Fruit fly (Drosophila melanogaster) whole organism, embryonic: ENCODE measurements around the gene Ttc26.

Experiments used
- B-H1 ChIP-seq: fragments of 200-800 bp; sonication (Bioruptor generic); IDR thresholded peaks from 3 replicates; pipeline ENCODE4 v1.3.6; 2022; ENCODE audit warnings: missing biosample characterization, missing genetic modification characterization
- CG11504 ChIP-seq: fragments of 200-800 bp; sonication (Bioruptor generic); optimal IDR thresholded peaks from 3 replicates; lab custom pipeline; 2019; ENCODE audit warnings: missing biosample characterization, mild to moderate bottlenecking, missing genetic modification characterization, moderate library complexity
- CG14014 ChIP-seq: fragments of 200-800 bp; sonication (Bioruptor generic); IDR thresholded peaks from 2 replicates; pipeline ENCODE4 v1.3.6; 2022; ENCODE audit warnings: missing biosample characterization, missing genetic modification characterization
- CG14441 ChIP-seq: fragments of 200-800 bp; sonication (Bioruptor generic); IDR thresholded peaks from 2 replicates; pipeline ENCODE4 v1.3.6; 2022; ENCODE audit warnings: missing biosample characterization, missing genetic modification characterization
- CG14710 ChIP-seq: fragments of 200-800 bp; sonication (Bioruptor generic); optimal IDR thresholded peaks from 3 replicates; lab custom pipeline; 2019; ENCODE audit warnings: missing biosample characterization, mild to moderate bottlenecking, missing genetic modification characterization, moderate library complexity
- CG1603 ChIP-seq: fragments of 200-800 bp; sonication (Bioruptor generic); optimal IDR thresholded peaks from 2 replicates; lab custom pipeline; 2019; ENCODE audit warnings: missing biosample characterization, mild to moderate bottlenecking, missing genetic modification characterization, moderate library complexity
- CG17328 ChIP-seq: fragments of 200-800 bp; sonication (Bioruptor generic); IDR thresholded peaks from 2 replicates; pipeline ENCODE4 v1.3.6; 2022; ENCODE audit warnings: missing biosample characterization, missing genetic modification characterization
- CG17385 ChIP-seq: fragments of 200-800 bp; sonication (Bioruptor generic); optimal IDR thresholded peaks from 3 replicates; lab custom pipeline; 2018; ENCODE audit warnings: missing biosample characterization, mild to moderate bottlenecking, missing genetic modification characterization
- CG18599 ChIP-seq: fragments of 200-800 bp; sonication (Bioruptor generic); optimal IDR thresholded peaks from 3 replicates; lab custom pipeline; 2017; ENCODE audit warnings: missing biosample characterization, missing genetic modification characterization, mild to moderate bottlenecking, moderate library complexity, missing genetic modification reagents
- CG2120 ChIP-seq: fragments of 200-800 bp; sonication (Bioruptor generic); optimal IDR thresholded peaks from 3 replicates; lab custom pipeline; 2016; ENCODE audit warnings: missing biosample characterization, missing genetic modification characterization
- CG7786 ChIP-seq: fragments of 200-800 bp; sonication (Bioruptor generic); optimal IDR thresholded peaks from 2 replicates; lab custom pipeline; 2016; ENCODE audit warnings: missing biosample characterization, missing genetic modification characterization
- CG8281 ChIP-seq: fragments of 200-800 bp; sonication (Bioruptor generic); optimal IDR thresholded peaks from 2 replicates; lab custom pipeline; 2018; ENCODE audit warnings: missing biosample characterization, mild to moderate bottlenecking, missing genetic modification characterization, moderate library complexity
- CG8388 ChIP-seq: fragments of 200-800 bp; sonication (Bioruptor generic); optimal IDR thresholded peaks from 2 replicates; lab custom pipeline; 2019; ENCODE audit warnings: missing biosample characterization, mild to moderate bottlenecking, missing genetic modification characterization, moderate library complexity
- CG9727 ChIP-seq: fragments of 200-800 bp; sonication (Bioruptor generic); optimal IDR thresholded peaks from 3 replicates; lab custom pipeline; 2017; ENCODE audit warnings: missing biosample characterization, mild to moderate bottlenecking, missing genetic modification characterization
- CoRest ChIP-seq: fragments of 200-800 bp; sonication (Bioruptor generic); optimal IDR thresholded peaks from 3 replicates; lab custom pipeline; 2018; ENCODE audit warnings: missing biosample characterization, mild to moderate bottlenecking, missing genetic modification characterization, moderate library complexity
- Dfd ChIP-seq, 2 experiments: fragments of >200 bp; optimal IDR thresholded peaks; 2 replicates each; lab custom pipeline; 2017; ENCODE audit warnings: missing biosample characterization in 2 of 2, missing genetic modification characterization in 2 of 2
- Dip3 ChIP-seq: fragments of 200-800 bp; sonication (Bioruptor generic); optimal IDR thresholded peaks from 3 replicates; lab custom pipeline; 2016; ENCODE audit warnings: missing biosample characterization, missing genetic modification characterization
- ERR ChIP-seq: fragments of 200-800 bp; sonication (Bioruptor generic); optimal IDR thresholded peaks from 2 replicates; lab custom pipeline; 2016; ENCODE audit warnings: missing biosample characterization, missing genetic modification characterization
- Fer3 ChIP-seq: fragments of 200-800 bp; sonication (Bioruptor generic); optimal IDR thresholded peaks from 2 replicates; lab custom pipeline; 2018; ENCODE audit warnings: missing biosample characterization, mild to moderate bottlenecking, missing genetic modification characterization, moderate library complexity
- Hmr ChIP-seq: fragments of 200-800 bp; sonication (Bioruptor generic); optimal IDR thresholded peaks from 3 replicates; lab custom pipeline; 2017; ENCODE audit warnings: mild to moderate bottlenecking, missing biosample characterization, missing genetic modification reagents, missing genetic modification characterization
- Hr3 ChIP-seq: fragments of 200-800 bp; sonication (Bioruptor generic); optimal IDR thresholded peaks from 3 replicates; lab custom pipeline; 2016; ENCODE audit warnings: missing biosample characterization, missing genetic modification characterization
- Hr51 ChIP-seq, 2 experiments: fragments of 200-800 bp; sonication (Bioruptor generic); optimal IDR thresholded peaks; 2 replicates in 1 of 2; 3 replicates in 1 of 2; lab custom pipeline; 2016 to 2018; ENCODE audit warnings: missing biosample characterization in 2 of 2, missing genetic modification characterization in 2 of 2, mild to moderate bottlenecking in 1 of 2, moderate library complexity in 1 of 2
- Hsf ChIP-seq: fragments of 200-800 bp; sonication (Bioruptor generic); optimal IDR thresholded peaks from 3 replicates; lab custom pipeline; 2016; ENCODE audit warnings: missing biosample characterization, missing genetic modification characterization
- Lpt ChIP-seq: fragments of >200 bp; optimal IDR thresholded peaks from 2 replicates; lab custom pipeline; 2018; ENCODE audit warnings: missing biosample characterization, missing genetic modification characterization
- Mad ChIP-seq: fragments of 200-800 bp; sonication (Bioruptor generic); optimal IDR thresholded peaks from 2 replicates; lab custom pipeline; 2016; ENCODE audit warnings: missing biosample characterization, missing genetic modification characterization
- Meics ChIP-seq: fragments of 200-800 bp; sonication (Bioruptor generic); optimal IDR thresholded peaks from 2 replicates; lab custom pipeline; 2017; ENCODE audit warnings: missing biosample characterization, mild to moderate bottlenecking, missing genetic modification characterization
- Myb ChIP-seq: fragments of 200-800 bp; sonication (Bioruptor generic); optimal IDR thresholded peaks from 2 replicates; lab custom pipeline; 2016; ENCODE audit warnings: missing biosample characterization, missing genetic modification characterization
- Oli ChIP-seq: fragments of 200-800 bp; sonication (Bioruptor generic); optimal IDR thresholded peaks from 2 replicates; lab custom pipeline; 2018; ENCODE audit warnings: missing biosample characterization, mild to moderate bottlenecking, missing genetic modification characterization, moderate library complexity
- Rfx ChIP-seq: fragments of 200-800 bp; sonication (Bioruptor generic); IDR thresholded peaks from 2 replicates; pipeline ENCODE4 v1.3.6; 2022; ENCODE audit warnings: missing biosample characterization, missing genetic modification characterization
- amos ChIP-seq: fragments of 200-800 bp; sonication (Bioruptor generic); IDR thresholded peaks from 2 replicates; pipeline ENCODE4 v1.3.6; 2022; ENCODE audit warnings: missing biosample characterization, missing genetic modification characterization; ENCODE audit not compliant: partially characterized antibody
- ase ChIP-seq: fragments of 200-800 bp; sonication (Bioruptor generic); IDR thresholded peaks from 3 replicates; pipeline ENCODE4 v1.3.6; 2022; ENCODE audit warnings: missing biosample characterization, missing genetic modification characterization
- ato ChIP-seq: fragments of 200-800 bp; sonication (Bioruptor generic); IDR thresholded peaks from 2 replicates; pipeline ENCODE4 v1.3.6; 2022; ENCODE audit warnings: missing biosample characterization, missing genetic modification characterization; ENCODE audit not compliant: partially characterized antibody
- bab2 ChIP-seq: fragments of 200-800 bp; sonication (Bioruptor generic); optimal IDR thresholded peaks from 2 replicates; lab custom pipeline; 2016; ENCODE audit warnings: missing biosample characterization, missing genetic modification characterization
- danr ChIP-seq: fragments of 200-800 bp; sonication (Bioruptor generic); IDR thresholded peaks from 2 replicates; pipeline ENCODE4 v1.3.6; 2022; ENCODE audit warnings: missing biosample characterization, missing genetic modification characterization
- dysf ChIP-seq: fragments of 200-800 bp; sonication (Bioruptor generic); IDR thresholded peaks from 3 replicates; pipeline ENCODE4 v1.3.6; 2022; ENCODE audit warnings: missing biosample characterization, missing genetic modification characterization
- fd3F ChIP-seq: fragments of 200-800 bp; sonication (Bioruptor generic); optimal IDR thresholded peaks from 2 replicates; lab custom pipeline; 2018; ENCODE audit warnings: missing biosample characterization, mild to moderate bottlenecking, missing genetic modification characterization, moderate library complexity
- gce ChIP-seq: fragments of 200-800 bp; sonication (Bioruptor generic); IDR thresholded peaks from 3 replicates; pipeline ENCODE4 v1.3.6; 2022; ENCODE audit warnings: missing biosample characterization, missing genetic modification characterization
- grn ChIP-seq: fragments of 200-800 bp; sonication (Bioruptor generic); optimal IDR thresholded peaks from 3 replicates; lab custom pipeline; 2017; ENCODE audit warnings: missing biosample characterization, missing genetic modification characterization
- lab ChIP-seq: fragments of 200-800 bp; sonication (Bioruptor generic); optimal IDR thresholded peaks from 3 replicates; lab custom pipeline; 2017; ENCODE audit warnings: missing biosample characterization, missing genetic modification characterization, mild to moderate bottlenecking, moderate library complexity, missing genetic modification reagents
- lmd ChIP-seq: fragments of 200-800 bp; sonication (Bioruptor generic); IDR thresholded peaks from 2 replicates; pipeline ENCODE4 v1.3.6; 2022; ENCODE audit warnings: missing biosample characterization, missing genetic modification characterization
- nau ChIP-seq: fragments of 200-800 bp; sonication (Bioruptor generic); optimal IDR thresholded peaks from 3 replicates; lab custom pipeline; 2017; ENCODE audit warnings: missing biosample characterization, mild to moderate bottlenecking, missing genetic modification characterization, missing genetic modification reagents
- prd ChIP-seq, 3 experiments: fragments of >200 bp in 2 of 3; fragments of 200-800 bp in 1 of 3; sonication (Bioruptor generic) in 1 of 3; optimal IDR thresholded peaks in 2 of 3; IDR thresholded peaks in 1 of 3; 2 replicates in 2 of 3; 3 replicates in 1 of 3; pipeline versions ENCODE4 v1.3.6 to Lab custom; 2017 to 2022; ENCODE audit warnings: missing biosample characterization in 1 of 3, missing genetic modification characterization in 1 of 3
- sens ChIP-seq: fragments of 200-800 bp; sonication (Bioruptor generic); peaks from one replicate; lab custom pipeline; 2016; ENCODE audit warnings: missing biosample characterization, missing genetic modification characterization
- slbo ChIP-seq: fragments of 200-800 bp; sonication (Bioruptor generic); IDR thresholded peaks from 2 replicates; pipeline ENCODE4 v1.3.6; 2022; ENCODE audit warnings: missing biosample characterization, missing genetic modification characterization

The Ttc26 gene

DNA sequence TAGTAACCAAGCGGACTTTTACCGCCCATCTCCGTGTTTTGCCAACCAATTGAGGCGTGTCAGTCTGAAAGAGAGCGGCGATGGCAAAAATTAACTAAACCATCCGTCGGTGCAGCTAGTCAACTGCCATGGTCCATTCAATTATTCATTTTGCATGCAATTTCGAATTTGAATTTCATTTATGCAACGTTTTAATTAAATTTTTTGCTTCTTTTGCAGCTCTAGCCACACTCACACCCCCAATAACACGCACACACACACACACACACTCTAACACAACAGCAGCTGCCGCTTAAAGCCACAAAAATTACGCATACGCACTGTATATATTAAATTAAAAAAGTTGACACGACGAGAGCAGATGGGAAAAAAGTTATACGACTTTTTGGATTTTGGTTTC, 5.3 kb upstream of the Ttc26 start:
- TF ChIP-seq Dfd (GFP tag; optimal IDR thresholded peaks at IDR 0.05; lab: Kevin White, UChicago): peak in 1 of 2 experiments; percentile 58
- TF ChIP-seq ERR (GFP tag; lab: Kevin White, UChicago): no peak
- no peak for TF ChIP-seq CG8388 (GFP tag; lab: Kevin White, UChicago)

DNA sequence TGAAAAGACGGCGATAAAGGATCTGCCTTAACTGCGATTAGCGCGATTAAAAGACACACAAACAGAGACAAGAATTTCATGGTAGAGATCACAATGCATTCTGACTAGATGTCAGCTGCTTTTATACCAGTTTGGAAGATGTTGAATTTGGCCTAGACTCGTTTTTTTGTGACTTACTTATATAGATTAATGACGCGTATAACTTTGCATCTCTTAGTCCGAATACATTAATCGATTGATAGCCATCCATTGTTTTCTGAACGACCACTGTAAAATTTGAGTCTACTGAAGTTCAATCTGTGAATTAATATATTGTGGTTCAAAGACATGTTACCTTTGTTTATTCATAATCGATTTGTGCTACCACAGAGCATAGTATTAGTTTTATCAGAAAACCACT, 1.0 kb downstream of the Ttc26 start, which contains the start of gene CG45207:
TSS of gene CG45207 (minus strand) at position 101 of the 400 bp plus-strand sequence.
- no peak for TF ChIP-seq Hr3 (GFP tag; lab: Kevin White, UChicago)
- no peak for TF ChIP-seq CG1603 (tag; lab: Kevin White, UChicago)
- no peak for TF ChIP-seq CG9727 (GFP tag; lab: Kevin White, UChicago)
- TF ChIP-seq CG18599 (GFP tag; lab: Kevin White, UChicago): no peak
- TF ChIP-seq CG17385 (GFP tag; lab: Kevin White, UChicago): no peak
- no peak for TF ChIP-seq ase (GFP tag; lab: Robert Waterston, UW)
- TF ChIP-seq Dip3 (GFP tag; lab: Kevin White, UChicago): no peak
- TF ChIP-seq CG8281 (tag; lab: Kevin White, UChicago): no peak
- TF ChIP-seq, all 482 proteins: peak for 0

DNA sequence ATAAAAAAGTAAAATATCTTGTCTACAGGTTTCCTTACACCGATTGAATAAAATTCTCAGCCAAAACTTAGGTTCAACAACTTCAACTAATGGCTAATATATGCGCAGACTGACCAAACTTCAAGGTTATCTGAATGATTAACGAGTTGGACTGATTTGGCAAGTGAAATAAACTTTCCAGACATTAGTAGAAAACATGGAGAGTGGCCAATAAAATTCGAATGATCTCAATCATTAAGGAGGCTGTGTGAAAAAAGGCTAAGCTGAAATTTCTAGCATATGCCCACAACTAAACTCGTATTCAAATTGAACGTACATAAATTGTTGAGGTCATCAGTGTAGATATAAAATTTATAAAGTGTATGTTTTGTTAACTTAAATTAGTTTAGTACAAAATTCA, 5.3 kb downstream of the Ttc26 start, which contains the start of gene CG5614:
TSS of gene CG5614 (plus strand) at position 301 of the 400 bp plus-strand sequence.
- TF ChIP-seq amos (GFP tag; lab: Robert Waterston, UW): no peak
- TF ChIP-seq Lpt: no peak
- TF ChIP-seq danr (GFP tag; lab: Robert Waterston, UW): no peak
- no peak for TF ChIP-seq ato (GFP tag; lab: Robert Waterston, UW)
- no peak for TF ChIP-seq Mad
- TF ChIP-seq CG14014 (GFP tag; lab: Robert Waterston, UW): no peak
- no peak for TF ChIP-seq slbo (GFP tag; lab: Robert Waterston, UW)
- no peak for TF ChIP-seq grn (GFP tag; lab: Kevin White, UChicago)

DNA sequence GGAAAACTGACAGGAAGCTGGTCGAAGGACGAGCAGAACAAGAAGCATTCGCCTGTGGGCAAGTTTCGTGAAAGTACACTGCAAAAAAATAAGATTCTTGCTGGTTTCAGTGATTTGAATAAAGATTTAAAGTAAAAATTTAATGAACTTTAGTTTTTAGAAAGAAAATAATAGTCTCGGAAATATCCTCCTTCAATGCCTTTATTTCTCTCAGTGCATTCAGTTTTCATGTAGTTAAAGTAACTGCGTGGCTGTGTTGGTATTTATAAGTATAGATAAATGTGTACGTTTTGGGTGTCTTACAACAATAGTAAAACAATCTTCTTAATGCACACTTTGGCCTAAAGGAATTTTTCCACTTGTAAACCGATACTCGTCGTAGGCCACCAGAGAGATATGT, 10.1 kb downstream of the Ttc26 start:
- TF ChIP-seq lmd (0 out of 2 replicates have a peak, but pooled peaks have one; percentile 9), bab2 (GFP tag; lab: Kevin White, UChicago) (peak; percentile 0), lab (GFP tag; lab: Kevin White, UChicago) (peak; percentile 18), sens (GFP tag; lab: Kevin White, UChicago) (peak; percentile 56), CG7786 (GFP tag; lab: Kevin White, UChicago) (no peak), CoRest (tag; lab: Kevin White, UChicago) (peak; percentile 20), CG18599 (GFP tag; lab: Kevin White, UChicago) (peak; percentile 45), slbo (GFP tag; lab: Robert Waterston, UW) (peak; percentile 54), CG14441 (GFP tag; lab: Robert Waterston, UW) (peak; percentile 32; the same call in 1 of the 2 replicates), Myb (no peak), CG2120 (GFP tag; lab: Kevin White, UChicago) (peak; percentile 38), CG17328 (GFP tag; lab: Robert Waterston, UW) (0 out of 2 replicates have a peak, but pooled peaks have one; percentile 21), B-H1 (GFP tag; lab: Robert Waterston, UW) (0 out of 3 replicates have a peak, but pooled peaks have one; percentile 24), Fer3 (tag; lab: Kevin White, UChicago) (peak; percentile 1), dysf (0 out of 3 replicates have a peak, but pooled peaks have one; percentile 19), gce (GFP tag; lab: Robert Waterston, UW) (no peak), nau (no peak), CG11504 (tag; lab: Kevin White, UChicago) (peak; percentile 44), CG14014 (GFP tag; lab: Robert Waterston, UW) (0 out of 2 replicates have a peak, but pooled peaks have one; percentile 11), Rfx (GFP tag; lab: Robert Waterston, UW) (0 out of 2 replicates have a peak, but pooled peaks have one; percentile 31), Meics (GFP tag; lab: Kevin White, UChicago) (peak; percentile 26), CG14710 (tag; lab: Kevin White, UChicago) (no peak), Oli (tag; lab: Kevin White, UChicago) (peak; percentile 9), Hsf (GFP tag; lab: Kevin White, UChicago) (peak; percentile 20), fd3F (GFP tag; lab: Kevin White, UChicago) (no peak), Hmr (GFP tag; lab: Kevin White, UChicago) (peak; percentile 14), prd (optimal IDR thresholded peaks at IDR 0.05; lab: Kevin White, UChicago) (no peak), prd (GFP tag; IDR thresholded peaks at IDR 0.05; lab: Robert Waterston, UW) (0 out of 3 replicates have a peak, but pooled peaks have one; percentile 26), Hr51 (GFP tag; optimal IDR thresholded peaks at IDR 0.05; lab: Kevin White, UChicago) (peak in 1 of 2 experiments; percentile 4)
